Worm (Caenorhabditis elegans) whole organism, L3 larva: ENCODE data around the gene nhr-214.

Source experiments
- aly-2 ChIP-seq: fragments of 150-350 bp; optimal IDR thresholded peaks from 2 replicates; lab custom pipeline; 2014; ENCODE audit warnings: missing biosample characterization, missing genetic modification characterization
- elt-3 ChIP-seq, 3 experiments: fragments of 150-350 bp in 1 of 3; sonication (generic microtip) in 2 of 3; optimal IDR thresholded peaks; 2 replicates in 2 of 3; 4 replicates in 1 of 3; lab custom pipeline; 2014 to 2017; ENCODE audit warnings: missing biosample characterization in 3 of 3, missing genetic modification characterization in 3 of 3
- jun-1 ChIP-seq: fragments of 150-350 bp; optimal IDR thresholded peaks from 2 replicates; lab custom pipeline; 2014; ENCODE audit warnings: missing biosample characterization, missing genetic modification reagents, missing genetic modification characterization
- mdl-1 ChIP-seq: fragments of 150-350 bp; optimal IDR thresholded peaks from 2 replicates; lab custom pipeline; 2014; ENCODE audit warnings: missing biosample characterization, missing genetic modification characterization
- pqm-1 ChIP-seq: fragments of 150-350 bp; optimal IDR thresholded peaks from 2 replicates; lab custom pipeline; 2017; ENCODE audit warnings: missing biosample characterization, missing genetic modification characterization, inconsistent platforms
- ztf-4 ChIP-seq: fragments of 150-350 bp; optimal IDR thresholded peaks from 2 replicates; lab custom pipeline; 2014; ENCODE audit warnings: missing biosample characterization, missing genetic modification characterization

DNA sequence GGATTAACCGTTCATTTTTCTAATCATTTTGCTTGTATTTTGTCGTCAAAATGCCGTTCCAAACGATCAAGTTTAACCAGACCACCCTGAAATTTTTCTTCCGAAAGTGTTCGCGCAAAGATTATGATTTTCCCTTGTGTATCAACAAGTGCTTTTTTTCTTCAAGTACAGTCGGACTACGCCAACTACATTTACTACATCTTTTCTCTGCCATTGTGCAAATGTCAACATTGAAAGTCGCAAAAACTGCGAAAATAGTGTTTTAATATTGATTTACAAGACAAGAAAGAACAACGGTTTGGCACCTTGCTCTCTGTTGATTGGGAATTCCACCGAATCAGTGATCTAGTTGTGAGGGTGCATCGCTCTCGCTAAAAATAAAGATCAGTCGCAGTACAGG, 48.9 kb upstream of the nhr-214 start:
- no peak for TF ChIP-seq aly-2 (tag; lab: Kevin White, UChicago)
- TF ChIP-seq elt-3 (tag; optimal IDR thresholded peaks at IDR 0.05; lab: Kevin White, UChicago): no peak
- no peak for TF ChIP-seq pqm-1 (tag; lab: Kevin White, UChicago)
- no peak for TF ChIP-seq mdl-1 (tag; lab: Kevin White, UChicago)
- TF ChIP-seq jun-1: no peak
- TF ChIP-seq ztf-4 (tag; lab: Kevin White, UChicago): no peak
